Fruit fly (Drosophila melanogaster) whole organism, larva: ENCODE measurements around the gene nebu.

Source experiments
- noc ChIP-seq: fragments of 200-800 bp; sonication (Bioruptor generic); optimal IDR thresholded peaks from 3 replicates; lab custom pipeline; 2019; ENCODE audit warnings: missing biosample characterization, mild to moderate bottlenecking, missing genetic modification characterization, moderate library complexity

nebu gene

dm6 chr3L:12835511-12836479 is 7.1 kb downstream of the nebu start:
- TF ChIP-seq noc: peak; percentile 58

- TF ChIP-seq noc: no peak
Measured at dm6 chr3L:12834526-12835213, 8.2 kb downstream of the nebu start.

dm6 chr3L:12833864-12834525 is 8.9 kb downstream of the nebu start:
- no peak for TF ChIP-seq noc

dm6 chr3L:12833354-12833753 is 9.6 kb downstream of the nebu start:
- no peak for TF ChIP-seq noc

dm6 chr3L:12832355-12832881 is 10.5 kb downstream of the nebu start:
- TF ChIP-seq noc: no peak

dm6 chr3L:12831290-12831952 is 11.5 kb downstream of the nebu start:
- TF ChIP-seq noc: peak; percentile 86

dm6 chr3L:12830416-12830815 is 12.5 kb downstream of the nebu start:
- TF ChIP-seq noc: no peak

dm6 chr3L:12828532-12828931 is 14.4 kb downstream of the nebu start:
- peak; percentile 29 for TF ChIP-seq noc

dm6 chr3L:12827705-12828104 is 15.2 kb downstream of the nebu start:
- no peak for TF ChIP-seq noc

dm6 chr3L:12815756-12816155 is 27.1 kb downstream of the nebu start:
- TF ChIP-seq noc: no peak

- TF ChIP-seq noc: no peak
Measured at dm6 chr3L:12814806-12815205, 28.1 kb downstream of the nebu start.

dm6 chr3L:12813907-12814306 is 29.0 kb downstream of the nebu start, which contains the start of the genes Sf3a2 and CG42588:
TSS of gene Sf3a2 (minus strand) at chr3L:12814019.
TSS of gene CG42588 (plus strand) at chr3L:12814254.
- TF ChIP-seq noc: no peak

- TF ChIP-seq noc: no peak
Measured at dm6 chr3L:12808421-12808820, 34.5 kb downstream of the nebu start, which contains the start of gene CG32110. TSS of gene CG32110 (plus strand) at chr3L:12808721.

dm6 chr3L:12806290-12806743 is 36.6 kb downstream of the nebu start:
- TF ChIP-seq noc: peak; percentile 45

- TF ChIP-seq noc: no peak
Measured at dm6 chr3L:12805660-12806289, 37.1 kb downstream of the nebu start, which contains the start of gene Sap130. TSS of gene Sap130 (plus strand) at chr3L:12805902.
